Worm (Caenorhabditis elegans): ENCODE data around the gene F40A3.2.

Gene F40A3.2

ce11 chrV:7893812-7894381 is 15.2 kb downstream of the F40A3.2 start, which contains the start of gene F40A3.6:
TSS of gene F40A3.6 (minus strand) at chrV:7893862.
- TF ChIP-seq die-1 (tag; optimal IDR thresholded peaks at IDR 0.05) (no peak), hmg-1.2 (GFP tag; IDR thresholded peaks at IDR 0.05) (peak; percentile 22; the same call in 1 of the 2 replicates)

DNA sequence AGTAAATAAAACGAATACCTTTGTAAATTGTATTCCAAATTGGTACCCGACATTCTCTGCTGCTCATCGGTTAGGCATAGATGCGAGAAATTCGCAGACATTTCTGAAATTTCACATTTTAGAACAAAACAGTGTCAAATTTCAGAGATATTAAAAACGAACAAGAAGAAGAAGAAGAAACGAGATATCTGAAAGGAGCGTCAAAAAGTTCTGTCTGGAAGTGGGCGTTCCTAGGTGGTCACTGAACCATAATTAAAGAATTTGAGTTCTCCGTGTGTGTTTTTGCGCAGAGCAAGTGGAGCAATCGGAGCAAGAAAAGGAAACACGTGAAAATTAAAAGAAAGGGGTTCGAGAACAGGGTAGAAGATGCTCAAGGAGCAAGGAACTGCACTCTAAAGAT is 21.0 kb downstream of the F40A3.2 start, which contains the start of gene F40A3.7:
Gene F40A3.7, minus strand, starts transcription at position 101 of the 400 bp plus-strand sequence.
- TF ChIP-seq zim-3 (tag; optimal IDR thresholded peaks at IDR 0.05) (no peak), F22D6.2 (tag; optimal IDR thresholded peaks at IDR 0.05) (no peak), hrde-1 (tag; optimal IDR thresholded peaks at IDR 0.05; ENCODE audit: borderline replicate concordance) (no peak), Y53G8AR.9 (GFP tag; conservative IDR thresholded peaks at IDR 0.05) (no peak), madf-8 (GFP tag; conservative IDR thresholded peaks at IDR 0.05) (no peak), snpc-1.1 (tag; optimal IDR thresholded peaks at IDR 0.05; ENCODE audit: insufficient read depth) (no peak), ceh-100 (GFP tag; IDR thresholded peaks at IDR 0.05) (no peak), dpl-1 (GFP tag; optimal IDR thresholded peaks at IDR 0.05) (no peak), T26A5.8 (tag; optimal IDR thresholded peaks at IDR 0.05) (no peak), tbp1 (GFP tag; optimal IDR thresholded peaks at IDR 0.05) (no peak), dpff-1 (tag; optimal IDR thresholded peaks at IDR 0.05) (no peak), B0019.2 (GFP tag; conservative IDR thresholded peaks at IDR 0.05) (no peak), Y53F4B.3 (GFP tag; IDR thresholded peaks at IDR 0.05) (no peak), cebp-1 (GFP tag; IDR thresholded peaks at IDR 0.05) (no peak), cebp-1 (tag; optimal IDR thresholded peaks at IDR 0.05) (no peak), snpc-1.3 (tag; optimal IDR thresholded peaks at IDR 0.05; ENCODE audit: insufficient read depth) (no peak), ccch-3 (GFP tag; optimal IDR thresholded peaks at IDR 0.05) (no peak), attf-5 (GFP tag; optimal IDR thresholded peaks at IDR 0.05) (no peak), F49E8.2 (tag; optimal IDR thresholded peaks at IDR 0.05; ENCODE audit: insufficient read depth) (no peak)

DNA sequence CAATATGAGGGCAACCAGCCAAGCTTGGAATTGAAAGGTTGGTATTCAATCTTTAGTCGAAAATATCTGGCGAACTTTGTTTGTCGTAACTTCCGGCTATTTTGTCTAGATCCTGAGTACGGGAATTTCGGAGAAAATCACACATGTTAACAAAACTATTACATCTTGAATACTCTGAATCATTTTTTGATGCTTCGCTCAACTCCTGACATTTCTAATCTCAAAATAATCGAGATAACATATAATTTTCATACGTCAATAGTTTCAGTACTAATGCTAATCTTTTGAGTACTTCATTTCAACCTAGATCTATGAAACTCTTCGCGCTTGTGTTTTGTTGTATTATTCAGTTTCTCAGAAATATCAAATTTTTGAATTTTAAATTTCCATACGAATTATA is 22.5 kb downstream of the F40A3.2 start:
- no peak for TF ChIP-seq cebp-1 (GFP tag; IDR thresholded peaks at IDR 0.05)
- TF ChIP-seq cebp-1 (tag; optimal IDR thresholded peaks at IDR 0.05) = no peak
- no peak for TF ChIP-seq Y53G8AR.9 (GFP tag; conservative IDR thresholded peaks at IDR 0.05)
- no peak for TF ChIP-seq aptf-3 (GFP tag; IDR thresholded peaks at IDR 0.05)
- no peak for TF ChIP-seq ztf-6 (GFP tag; IDR thresholded peaks at IDR 0.05)
- no peak for TF ChIP-seq F23B12.7 (tag; optimal IDR thresholded peaks at IDR 0.05; ENCODE audit: insufficient read depth)
- TF ChIP-seq sea-2 (GFP tag; IDR thresholded peaks at IDR 0.05) = no peak
- TF ChIP-seq lin-40 (tag; optimal IDR thresholded peaks at IDR 0.05) = no peak
- no peak for TF ChIP-seq F49E8.2 (tag; optimal IDR thresholded peaks at IDR 0.05; ENCODE audit: insufficient read depth)
- TF ChIP-seq F55B11.4 (tag; optimal IDR thresholded peaks at IDR 0.05; ENCODE audit: borderline replicate concordance, insufficient read depth) = no peak
- TF ChIP-seq pbrm-1 (GFP tag; IDR thresholded peaks at IDR 0.05) = no peak
- no peak for TF ChIP-seq nhr-90 (tag; optimal IDR thresholded peaks at IDR 0.05)
- no peak for TF ChIP-seq ceh-58 (GFP tag; IDR thresholded peaks at IDR 0.05)
- TF ChIP-seq fkh-3 (tag; optimal IDR thresholded peaks at IDR 0.05) = no peak
- no peak for TF ChIP-seq snpc-1.3 (tag; optimal IDR thresholded peaks at IDR 0.05; ENCODE audit: insufficient read depth)
- TF ChIP-seq hlh-26 (GFP tag; conservative IDR thresholded peaks at IDR 0.05) = no peak
- TF ChIP-seq madf-8 (GFP tag; conservative IDR thresholded peaks at IDR 0.05) = no peak
- no peak for TF ChIP-seq egl-44 (GFP tag; IDR thresholded peaks at IDR 0.05)
- no peak for TF ChIP-seq B0261.1 (tag; optimal IDR thresholded peaks at IDR 0.05)
- no peak for TF ChIP-seq egrh-3 (GFP tag; IDR thresholded peaks at IDR 0.05)
- no peak for TF ChIP-seq F33H1.4 (GFP tag; IDR thresholded peaks at IDR 0.05)

Measured in whole organism, young adult.